Fruit fly (Drosophila melanogaster) whole organism, embryonic: ENCODE results near the gene CG6739.

Experiments used
- Blimp-1 ChIP-seq: fragments of 200-800 bp; sonication (Bioruptor generic); optimal IDR thresholded peaks from 3 replicates; lab custom pipeline; 2018; ENCODE audit warnings: missing biosample characterization, missing genetic modification characterization, mild to moderate bottlenecking, moderate library complexity, missing genetic modification reagents
- CG1024 ChIP-seq: fragments of 200-800 bp; sonication (Bioruptor generic); IDR thresholded peaks from 2 replicates; pipeline ENCODE4 v1.3.6; 2022; ENCODE audit warnings: missing biosample characterization, missing genetic modification characterization
- CG10565 ChIP-seq: fragments of 200-800 bp; sonication (Bioruptor generic); optimal IDR thresholded peaks from 3 replicates; lab custom pipeline; 2016; ENCODE audit warnings: missing biosample characterization, mild to moderate bottlenecking, missing genetic modification characterization
- CG10979 ChIP-seq: fragments of 200-800 bp; sonication (Bioruptor generic); optimal IDR thresholded peaks from 2 replicates; lab custom pipeline; 2018; ENCODE audit warnings: missing biosample characterization, mild to moderate bottlenecking, missing genetic modification characterization, moderate library complexity
- CG11093 ChIP-seq: fragments of 200-800 bp; sonication (Bioruptor generic); IDR thresholded peaks from 3 replicates; pipeline ENCODE4 v1.3.6; 2022; ENCODE audit warnings: missing biosample characterization, missing genetic modification characterization
- CG11504 ChIP-seq: fragments of 200-800 bp; sonication (Bioruptor generic); optimal IDR thresholded peaks from 3 replicates; lab custom pipeline; 2019; ENCODE audit warnings: missing biosample characterization, mild to moderate bottlenecking, missing genetic modification characterization, moderate library complexity
- CG12659 ChIP-seq: fragments of 200-800 bp; sonication (Bioruptor generic); optimal IDR thresholded peaks from 3 replicates; lab custom pipeline; 2017; ENCODE audit warnings: mild to moderate bottlenecking, missing biosample characterization, missing genetic modification reagents, missing genetic modification characterization
- CG14050 ChIP-seq: fragments of 200-800 bp; sonication (Bioruptor generic); IDR thresholded peaks from 3 replicates; pipeline ENCODE4 v1.3.6; 2022; ENCODE audit warnings: missing biosample characterization, missing genetic modification characterization
- CG15011 ChIP-seq: fragments of 200-800 bp; sonication (Bioruptor generic); optimal IDR thresholded peaks from 3 replicates; lab custom pipeline; 2018; ENCODE audit warnings: missing biosample characterization, mild to moderate bottlenecking, missing genetic modification characterization
- CG15601 ChIP-seq: fragments of 200-800 bp; sonication (Bioruptor generic); optimal IDR thresholded peaks from 3 replicates; lab custom pipeline; 2019; ENCODE audit warnings: missing biosample characterization, mild to moderate bottlenecking, missing genetic modification characterization, moderate library complexity
- CG16815 ChIP-seq: fragments of 200-800 bp; sonication (Bioruptor generic); optimal IDR thresholded peaks from 3 replicates; lab custom pipeline; 2017; ENCODE audit warnings: missing biosample characterization, mild to moderate bottlenecking, missing genetic modification characterization
- CG17568 ChIP-seq: fragments of 200-800 bp; sonication (Bioruptor generic); optimal IDR thresholded peaks from 2 replicates; lab custom pipeline; 2018; ENCODE audit warnings: missing biosample characterization, mild to moderate bottlenecking, missing genetic modification characterization, moderate library complexity
- CG17612 ChIP-seq: fragments of 200-800 bp; sonication (Bioruptor generic); IDR thresholded peaks from 2 replicates; pipeline ENCODE4 v1.3.6; 2022; ENCODE audit warnings: missing biosample characterization, missing genetic modification characterization
- CG17829 ChIP-seq: fragments of 200-800 bp; optimal IDR thresholded peaks from 2 replicates; lab custom pipeline; 2019; ENCODE audit warnings: missing biosample characterization, mild to moderate bottlenecking, missing genetic modification characterization, moderate library complexity
- CG18476 ChIP-seq: fragments of 200-800 bp; sonication (Bioruptor generic); optimal IDR thresholded peaks from 2 replicates; lab custom pipeline; 2016; ENCODE audit warnings: missing biosample characterization, mild to moderate bottlenecking, missing genetic modification characterization
- CG2875 ChIP-seq: fragments of 200-800 bp; sonication (Bioruptor generic); optimal IDR thresholded peaks from 2 replicates; lab custom pipeline; 2017; ENCODE audit warnings: missing biosample characterization, mild to moderate bottlenecking, missing genetic modification characterization, missing genetic modification reagents
- CG31224 ChIP-seq: fragments of 200-800 bp; sonication (Bioruptor generic); IDR thresholded peaks from 2 replicates; pipeline ENCODE4 v1.3.6; 2022; ENCODE audit warnings: missing biosample characterization, missing genetic modification characterization
- CG34224 ChIP-seq: fragments of 200-800 bp; sonication (Bioruptor generic); IDR thresholded peaks from 3 replicates; pipeline ENCODE4 v1.3.6; 2022; ENCODE audit warnings: missing biosample characterization, missing genetic modification characterization; ENCODE audit not compliant: partially characterized antibody
- CG3726 ChIP-seq: fragments of 200-800 bp; sonication (Bioruptor generic); IDR thresholded peaks from 3 replicates; pipeline ENCODE4, ENCODE4 v1.3.6; 2022; ENCODE audit warnings: missing biosample characterization, missing genetic modification characterization
- CG6689 ChIP-seq: fragments of 200-800 bp; sonication (Bioruptor generic); IDR thresholded peaks from 2 replicates; pipeline ENCODE4 v1.3.6; 2022; ENCODE audit warnings: missing biosample characterization, missing genetic modification characterization
- CG7556 ChIP-seq: fragments of 200-800 bp; sonication (Bioruptor generic); optimal IDR thresholded peaks from 2 replicates; lab custom pipeline; 2017; ENCODE audit warnings: missing biosample characterization, mild to moderate bottlenecking, missing genetic modification characterization
- CG8924 ChIP-seq: fragments of 200-800 bp; optimal IDR thresholded peaks from 3 replicates; lab custom pipeline; 2019; ENCODE audit warnings: missing biosample characterization, mild to moderate bottlenecking, missing genetic modification characterization, moderate library complexity
- Camta ChIP-seq: fragments of 200-800 bp; sonication (Bioruptor generic); optimal IDR thresholded peaks from 2 replicates; lab custom pipeline; 2016; ENCODE audit warnings: missing biosample characterization, missing genetic modification characterization
- Dll ChIP-seq: fragments of 200-800 bp; sonication (Bioruptor generic); IDR thresholded peaks from 4 replicates; pipeline ENCODE4 v1.3.6; 2022; ENCODE audit warnings: missing biosample characterization, missing genetic modification characterization; ENCODE audit not compliant: partially characterized antibody
- Drgx ChIP-seq: fragments of 200-800 bp; sonication (Bioruptor generic); IDR thresholded peaks from 2 replicates; pipeline ENCODE4 v1.3.6; 2022; ENCODE audit warnings: missing biosample characterization, missing genetic modification characterization
- HLH4C ChIP-seq: fragments of 200-800 bp; sonication (Bioruptor generic); IDR thresholded peaks from 3 replicates; pipeline ENCODE4 v1.3.6; 2022; ENCODE audit warnings: missing biosample characterization, missing genetic modification characterization; ENCODE audit not compliant: partially characterized antibody
- Nf-YA ChIP-seq: fragments of 200-800 bp; sonication (Bioruptor generic); IDR thresholded peaks from 2 replicates; pipeline ENCODE4 v1.3.6; 2022; ENCODE audit warnings: missing biosample characterization, missing genetic modification characterization
- Ssrp ChIP-seq: fragments of 200-800 bp; sonication (Bioruptor generic); optimal IDR thresholded peaks from 2 replicates; lab custom pipeline; 2018; ENCODE audit warnings: missing biosample characterization, mild to moderate bottlenecking, missing genetic modification characterization, moderate library complexity
- Xbp1 ChIP-seq: fragments of 200-800 bp; sonication (Bioruptor generic); optimal IDR thresholded peaks from 3 replicates; lab custom pipeline; 2016; ENCODE audit warnings: missing biosample characterization, mild to moderate bottlenecking, missing genetic modification characterization
- Xrp1 ChIP-seq: fragments of 200-800 bp; sonication (Bioruptor generic); IDR thresholded peaks from 2 replicates; pipeline ENCODE4 v1.3.6; 2022; ENCODE audit warnings: missing biosample characterization, missing genetic modification characterization
- az2 ChIP-seq: fragments of 200-800 bp; sonication (Bioruptor generic); optimal IDR thresholded peaks from 3 replicates; lab custom pipeline; 2016; ENCODE audit warnings: missing biosample characterization, missing genetic modification characterization
- bab2 ChIP-seq: fragments of 200-800 bp; sonication (Bioruptor generic); optimal IDR thresholded peaks from 2 replicates; lab custom pipeline; 2016; ENCODE audit warnings: missing biosample characterization, missing genetic modification characterization
- bsh ChIP-seq, 2 experiments: fragments of 200-800 bp; sonication (Bioruptor generic); optimal IDR thresholded peaks; 2 replicates each; lab custom pipeline; 2017 to 2018; ENCODE audit warnings: mild to moderate bottlenecking in 2 of 2, missing biosample characterization in 2 of 2, missing genetic modification characterization in 2 of 2, moderate library complexity in 1 of 2
- fd102C ChIP-seq: fragments of 200-800 bp; sonication (Bioruptor generic); optimal IDR thresholded peaks from 2 replicates; lab custom pipeline; 2018; ENCODE audit warnings: missing biosample characterization, mild to moderate bottlenecking, missing genetic modification characterization, moderate library complexity
- fd96Cb ChIP-seq: fragments of 200-800 bp; sonication (Bioruptor generic); optimal IDR thresholded peaks from 2 replicates; lab custom pipeline; 2018; ENCODE audit warnings: missing biosample characterization, mild to moderate bottlenecking, missing genetic modification characterization, moderate library complexity
- ftz-f1 ChIP-seq: fragments of 200-800 bp; sonication (Bioruptor generic); optimal IDR thresholded peaks from 2 replicates; lab custom pipeline; 2016; ENCODE audit warnings: missing biosample characterization, missing genetic modification characterization
- fu2 ChIP-seq: fragments of 200-800 bp; sonication (Bioruptor generic); optimal IDR thresholded peaks from 2 replicates; lab custom pipeline; 2016; ENCODE audit warnings: missing biosample characterization, missing genetic modification characterization
- grau ChIP-seq: fragments of 200-800 bp; optimal IDR thresholded peaks from 3 replicates; lab custom pipeline; 2019; ENCODE audit warnings: missing biosample characterization, mild to moderate bottlenecking, missing genetic modification characterization, moderate library complexity
- nerfin-1 ChIP-seq: fragments of 200-800 bp; sonication (Bioruptor generic); optimal IDR thresholded peaks from 3 replicates; lab custom pipeline; 2019; ENCODE audit warnings: missing biosample characterization, mild to moderate bottlenecking, missing genetic modification characterization, moderate library complexity
- phol ChIP-seq: fragments of 200-800 bp; sonication (Bioruptor generic); optimal IDR thresholded peaks from 3 replicates; lab custom pipeline; 2018; ENCODE audit warnings: missing biosample characterization, mild to moderate bottlenecking, missing genetic modification characterization, moderate library complexity
- prd ChIP-seq, 3 experiments: fragments of >200 bp in 2 of 3; fragments of 200-800 bp in 1 of 3; sonication (Bioruptor generic) in 1 of 3; optimal IDR thresholded peaks in 2 of 3; IDR thresholded peaks in 1 of 3; 2 replicates in 2 of 3; 3 replicates in 1 of 3; pipeline versions ENCODE4 v1.3.6 to Lab custom; 2017 to 2022; ENCODE audit warnings: missing biosample characterization in 1 of 3, missing genetic modification characterization in 1 of 3
- sens ChIP-seq: fragments of 200-800 bp; sonication (Bioruptor generic); peaks from one replicate; lab custom pipeline; 2016; ENCODE audit warnings: missing biosample characterization, missing genetic modification characterization
- slp2 ChIP-seq: fragments of 200-800 bp; sonication (Bioruptor generic); optimal IDR thresholded peaks from 2 replicates; lab custom pipeline; 2016; ENCODE audit warnings: missing biosample characterization, missing genetic modification characterization
- sug ChIP-seq: fragments of 200-800 bp; optimal IDR thresholded peaks from 2 replicates; lab custom pipeline; 2019; ENCODE audit warnings: missing biosample characterization, mild to moderate bottlenecking, missing genetic modification characterization, moderate library complexity
- tio ChIP-seq: fragments of 200-800 bp; sonication (Bioruptor generic); optimal IDR thresholded peaks from 2 replicates; lab custom pipeline; 2017; ENCODE audit warnings: missing biosample characterization, missing genetic modification characterization, inconsistent platforms
- unpg ChIP-seq: fragments of 200-800 bp; sonication (Bioruptor generic); optimal IDR thresholded peaks from 3 replicates; lab custom pipeline; 2018; ENCODE audit warnings: missing biosample characterization, mild to moderate bottlenecking, missing genetic modification characterization, moderate library complexity

CG6739 gene

dm6 chr2L:7605300-7605699, 2.9 kb upstream of the CG6739 start, which contains the start of gene Cyp4d21:
Cyp4d21 (plus strand) TSS chr2L:7605600.
- TF ChIP-seq Dll (GFP tag; lab: Robert Waterston, UW) (no peak), CG34224 (GFP tag; lab: Robert Waterston, UW) (no peak), CG12659 (no peak), CG31224 (GFP tag; lab: Robert Waterston, UW) (no peak), CG11093 (GFP tag; lab: Robert Waterston, UW) (no peak), Xrp1 (GFP tag; lab: Robert Waterston, UW) (no peak), Ssrp (tag; lab: Kevin White, UChicago) (no peak), HLH4C (GFP tag; lab: Robert Waterston, UW) (no peak), CG6689 (GFP tag; lab: Robert Waterston, UW) (no peak), CG7556 (GFP tag; lab: Kevin White, UChicago) (no peak), CG17568 (GFP tag; lab: Kevin White, UChicago) (no peak), CG14050 (GFP tag; lab: Robert Waterston, UW) (no peak), nerfin-1 (tag; lab: Kevin White, UChicago) (no peak)

DNA sequence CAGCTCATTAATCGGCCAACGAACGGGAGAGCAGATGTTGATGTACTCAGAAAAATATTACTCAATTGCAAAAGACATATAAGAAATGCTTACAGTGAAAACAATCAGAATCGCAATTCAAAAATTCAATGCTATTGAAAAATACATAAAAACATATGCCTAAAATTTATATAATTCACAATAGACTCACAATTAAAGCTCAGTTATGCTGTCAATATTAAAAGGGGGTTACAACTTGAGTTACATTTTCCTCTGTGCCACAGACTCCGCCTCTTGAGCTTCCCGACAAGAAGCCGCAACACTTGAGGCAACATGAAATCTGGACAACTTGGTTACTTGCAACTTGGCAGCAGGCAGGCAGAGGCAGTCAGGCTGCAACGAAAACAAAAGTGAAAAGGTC, 3.4 kb downstream of the CG6739 start:
- TF ChIP-seq sens (GFP tag; lab: Kevin White, UChicago) (peak; percentile 68), bsh (GFP tag; optimal IDR thresholded peaks at IDR 0.05; lab: Kevin White, UChicago) (peak in 1 of 2 experiments; percentile 55), CG10565 (GFP tag; lab: Kevin White, UChicago) (no peak), CG17829 (tag; lab: Kevin White, UChicago) (no peak), CG8924 (tag; lab: Kevin White, UChicago) (no peak), Drgx (peak; percentile 83), ftz-f1 (GFP tag; lab: Kevin White, UChicago) (no peak), tio (GFP tag; lab: Kevin White, UChicago) (no peak), fd102C (no peak), Blimp-1 (peak; percentile 15), CG18476 (GFP tag; lab: Kevin White, UChicago) (no peak), CG3726 (GFP tag; lab: Robert Waterston, UW) (no peak), CG17612 (GFP tag; lab: Robert Waterston, UW) (no peak), slp2 (GFP tag; lab: Kevin White, UChicago) (no peak)

- TF ChIP-seq bsh (GFP tag; optimal IDR thresholded peaks at IDR 0.05; lab: Kevin White, UChicago) (peak in 1 of 2 experiments; percentile 16), Nf-YA (no peak), sug (tag; lab: Kevin White, UChicago) (no peak)
These were observed 4.0 kb downstream of the CG6739 start for dm6 chr2L:7612233-7612632.

dm6 chr2L:7616830-7617229, 8.6 kb downstream of the CG6739 start:
- TF ChIP-seq CG15601 (tag; lab: Kevin White, UChicago): peak; percentile 31
- TF ChIP-seq CG1024: no peak
- peak; percentile 57 for TF ChIP-seq unpg (GFP tag; lab: Kevin White, UChicago)
- peak; percentile 15 for TF ChIP-seq Camta (GFP tag; lab: Kevin White, UChicago)
- TF ChIP-seq bab2 (GFP tag; lab: Kevin White, UChicago): peak; percentile 45
- TF ChIP-seq Xbp1 (GFP tag; lab: Kevin White, UChicago): peak; percentile 28
- peak; percentile 42 for TF ChIP-seq az2
- no peak for TF ChIP-seq CG2875
- peak; percentile 38 for TF ChIP-seq CG16815 (GFP tag; lab: Kevin White, UChicago)
- peak; percentile 64 for TF ChIP-seq phol (tag; lab: Kevin White, UChicago)
- TF ChIP-seq sens (GFP tag; lab: Kevin White, UChicago): peak; percentile 93
- TF ChIP-seq prd (optimal IDR thresholded peaks at IDR 0.05; lab: Kevin White, UChicago): no peak
- TF ChIP-seq prd (GFP tag; IDR thresholded peaks at IDR 0.05; lab: Robert Waterston, UW): peak; percentile 55; the same call in 2 of the 3 replicates
- TF ChIP-seq grau (tag; lab: Kevin White, UChicago): peak; percentile 51
- no peak for TF ChIP-seq CG15011
- no peak for TF ChIP-seq fu2
- peak; percentile 51 for TF ChIP-seq CG11504
- peak; percentile 82 for TF ChIP-seq CG10979 (tag; lab: Kevin White, UChicago)
- peak; percentile 43 for TF ChIP-seq fd96Cb (tag; lab: Kevin White, UChicago)
